Fruit fly (Drosophila melanogaster) whole organism, embryonic: ENCODE results near the gene Cnep1r2.

ENCODE experiments used
- B-H2 ChIP-seq: fragments of 200-800 bp; sonication (Bioruptor generic); optimal IDR thresholded peaks from 2 replicates; lab custom pipeline; 2018; ENCODE audit warnings: missing biosample characterization, mild to moderate bottlenecking, missing genetic modification characterization
- CG11398 ChIP-seq: fragments of 200-800 bp; sonication (Bioruptor generic); optimal IDR thresholded peaks from 2 replicates; lab custom pipeline; 2016; ENCODE audit warnings: missing biosample characterization, missing genetic modification characterization
- CG11560 ChIP-seq: fragments of 200-800 bp; sonication (Bioruptor generic); IDR thresholded peaks from 3 replicates; pipeline ENCODE4 v1.3.6; 2022; ENCODE audit warnings: missing biosample characterization, missing genetic modification characterization
- CG12659 ChIP-seq: fragments of 200-800 bp; sonication (Bioruptor generic); optimal IDR thresholded peaks from 3 replicates; lab custom pipeline; 2017; ENCODE audit warnings: mild to moderate bottlenecking, missing biosample characterization, missing genetic modification reagents, missing genetic modification characterization
- CG15514 ChIP-seq: fragments of 200-800 bp; sonication (Bioruptor generic); optimal IDR thresholded peaks from 3 replicates; lab custom pipeline; 2017; ENCODE audit warnings: missing biosample characterization, missing genetic modification characterization, mild to moderate bottlenecking, moderate library complexity, missing genetic modification reagents
- CG16813 ChIP-seq: fragments of 200-800 bp; sonication (Bioruptor generic); IDR thresholded peaks from 3 replicates; pipeline ENCODE4 v1.3.6; 2022; ENCODE audit warnings: missing biosample characterization, missing genetic modification characterization; ENCODE audit not compliant: partially characterized antibody
- CG16815 ChIP-seq: fragments of 200-800 bp; sonication (Bioruptor generic); optimal IDR thresholded peaks from 3 replicates; lab custom pipeline; 2017; ENCODE audit warnings: missing biosample characterization, mild to moderate bottlenecking, missing genetic modification characterization
- CG17385 ChIP-seq: fragments of 200-800 bp; sonication (Bioruptor generic); optimal IDR thresholded peaks from 3 replicates; lab custom pipeline; 2018; ENCODE audit warnings: missing biosample characterization, mild to moderate bottlenecking, missing genetic modification characterization
- CG17802 ChIP-seq: fragments of 200-800 bp; sonication (Bioruptor generic); optimal IDR thresholded peaks from 2 replicates; lab custom pipeline; 2018; ENCODE audit warnings: missing biosample characterization, mild to moderate bottlenecking, missing genetic modification characterization, moderate library complexity
- CG18764 ChIP-seq: fragments of 200-800 bp; sonication (Bioruptor generic); optimal IDR thresholded peaks from 3 replicates; lab custom pipeline; 2016; ENCODE audit warnings: missing biosample characterization, missing genetic modification characterization
- CG2889 ChIP-seq: fragments of 200-800 bp; sonication (Bioruptor generic); IDR thresholded peaks from 3 replicates; pipeline ENCODE4 v1.3.6; 2022; ENCODE audit warnings: missing biosample characterization, missing genetic modification characterization
- CG31224 ChIP-seq: fragments of 200-800 bp; sonication (Bioruptor generic); IDR thresholded peaks from 2 replicates; pipeline ENCODE4 v1.3.6; 2022; ENCODE audit warnings: missing biosample characterization, missing genetic modification characterization
- CG3281 ChIP-seq: fragments of 200-800 bp; sonication (Bioruptor generic); optimal IDR thresholded peaks from 3 replicates; lab custom pipeline; 2017; ENCODE audit warnings: missing biosample characterization, mild to moderate bottlenecking, missing genetic modification characterization
- CG4360 ChIP-seq: fragments of 200-800 bp; sonication (Bioruptor generic); IDR thresholded peaks from 2 replicates; pipeline ENCODE4 v1.3.6; 2022; ENCODE audit warnings: missing biosample characterization, missing genetic modification characterization
- CG4404 ChIP-seq: fragments of 200-800 bp; sonication (Bioruptor generic); IDR thresholded peaks from 2 replicates; pipeline ENCODE4 v1.3.6; 2022; ENCODE audit warnings: missing biosample characterization, missing genetic modification characterization
- CG6654 ChIP-seq: fragments of 200-800 bp; sonication (Bioruptor generic); optimal IDR thresholded peaks from 2 replicates; lab custom pipeline; 2017; ENCODE audit warnings: missing biosample characterization, mild to moderate bottlenecking, missing genetic modification characterization
- CG7987 ChIP-seq: fragments of 200-800 bp; sonication (Bioruptor generic); optimal IDR thresholded peaks from 2 replicates; lab custom pipeline; 2018; ENCODE audit warnings: missing biosample characterization, mild to moderate bottlenecking, missing genetic modification characterization, moderate library complexity
- CG9437 ChIP-seq: fragments of 200-800 bp; sonication (Bioruptor generic); optimal IDR thresholded peaks from 2 replicates; lab custom pipeline; 2018; ENCODE audit warnings: missing biosample characterization, mild to moderate bottlenecking, missing genetic modification characterization
- CG9932 ChIP-seq: fragments of 200-800 bp; sonication (Bioruptor generic); IDR thresholded peaks from 2 replicates; pipeline ENCODE4 v1.3.6; 2022; ENCODE audit warnings: missing biosample characterization, missing genetic modification characterization
- CHES-1-like ChIP-seq: fragments of 200-800 bp; sonication (Bioruptor generic); optimal IDR thresholded peaks from 2 replicates; lab custom pipeline; 2016; ENCODE audit warnings: missing biosample characterization, missing genetic modification characterization
- D ChIP-seq, 2 experiments: fragments of 200-800 bp in 1 of 2; fragments of >200 bp in 1 of 2; sonication (Bioruptor generic) in 1 of 2; optimal IDR thresholded peaks; 2 replicates in 1 of 2; 3 replicates in 1 of 2; lab custom pipeline; 2017; ENCODE audit warnings: mild to moderate bottlenecking in 1 of 2, missing biosample characterization in 1 of 2, missing genetic modification characterization in 1 of 2, missing genetic modification reagents in 1 of 2
- Dfd ChIP-seq, 2 experiments: fragments of >200 bp; optimal IDR thresholded peaks; 2 replicates each; lab custom pipeline; 2017; ENCODE audit warnings: missing biosample characterization in 2 of 2, missing genetic modification characterization in 2 of 2
- Eip74EF ChIP-seq, 2 experiments: fragments of 200-800 bp in 1 of 2; fragments of >200 bp in 1 of 2; sonication (Bioruptor generic) in 1 of 2; optimal IDR thresholded peaks; 2 replicates each; lab custom pipeline; 2017 to 2019; ENCODE audit warnings: missing biosample characterization in 2 of 2, missing genetic modification characterization in 2 of 2, mild to moderate bottlenecking in 1 of 2, moderate library complexity in 1 of 2
- Gsc ChIP-seq: fragments of 200-800 bp; sonication (Bioruptor generic); IDR thresholded peaks from 2 replicates; pipeline ENCODE4 v1.3.6; 2022; ENCODE audit warnings: missing biosample characterization, missing genetic modification characterization
- Gug ChIP-seq: fragments of 200-800 bp; sonication (Bioruptor generic); IDR thresholded peaks from 4 replicates; pipeline ENCODE4 v1.3.6; 2022; ENCODE audit warnings: missing biosample characterization, missing genetic modification characterization
- HLH4C ChIP-seq: fragments of 200-800 bp; sonication (Bioruptor generic); IDR thresholded peaks from 3 replicates; pipeline ENCODE4 v1.3.6; 2022; ENCODE audit warnings: missing biosample characterization, missing genetic modification characterization; ENCODE audit not compliant: partially characterized antibody
- Hsf ChIP-seq: fragments of 200-800 bp; sonication (Bioruptor generic); optimal IDR thresholded peaks from 3 replicates; lab custom pipeline; 2016; ENCODE audit warnings: missing biosample characterization, missing genetic modification characterization
- NC2α ChIP-seq: fragments of 200-800 bp; sonication (Bioruptor generic); optimal IDR thresholded peaks from 2 replicates; lab custom pipeline; 2016; ENCODE audit warnings: missing biosample characterization, missing genetic modification characterization
- TFAM ChIP-seq: fragments of 200-800 bp; sonication (Bioruptor generic); optimal IDR thresholded peaks from 2 replicates; lab custom pipeline; 2017; ENCODE audit warnings: missing biosample characterization, missing genetic modification characterization, inconsistent platforms
- Trl ChIP-seq, 3 experiments: fragments of >200 bp in 2 of 3; fragments of 200-800 bp in 1 of 3; sonication (Bioruptor generic) in 1 of 3; optimal IDR thresholded peaks; 2 replicates in 1 of 3; 3 replicates in 2 of 3; lab custom pipeline; 2016 to 2017; ENCODE audit warnings: missing biosample characterization in 1 of 3, missing genetic modification characterization in 1 of 3
- bowl ChIP-seq: fragments of 200-800 bp; sonication (Bioruptor generic); IDR thresholded peaks from 2 replicates; pipeline ENCODE4 v1.3.6; 2022; ENCODE audit warnings: missing biosample characterization, missing genetic modification characterization
- chinmo ChIP-seq: fragments of 200-800 bp; sonication (Bioruptor generic); IDR thresholded peaks from 4 replicates; pipeline ENCODE4 v1.3.6; 2022; ENCODE audit warnings: missing biosample characterization, missing genetic modification characterization; ENCODE audit not compliant: partially characterized antibody
- crc ChIP-seq: fragments of 200-800 bp; sonication (Bioruptor generic); optimal IDR thresholded peaks from 2 replicates; lab custom pipeline; 2016; ENCODE audit warnings: missing biosample characterization, missing genetic modification characterization
- dpn ChIP-seq, 2 experiments: fragments of 200-800 bp; sonication (Bioruptor generic); optimal IDR thresholded peaks; 3 replicates each; lab custom pipeline; 2016; ENCODE audit warnings: missing biosample characterization in 2 of 2, missing genetic modification characterization in 2 of 2
- gce ChIP-seq: fragments of 200-800 bp; sonication (Bioruptor generic); IDR thresholded peaks from 3 replicates; pipeline ENCODE4 v1.3.6; 2022; ENCODE audit warnings: missing biosample characterization, missing genetic modification characterization
- gfzf ChIP-seq: fragments of 200-800 bp; sonication (Bioruptor generic); optimal IDR thresholded peaks from 2 replicates; lab custom pipeline; 2016; ENCODE audit warnings: missing biosample characterization, mild to moderate bottlenecking, missing genetic modification characterization, moderate library complexity
- h ChIP-seq: fragments of >200 bp; optimal IDR thresholded peaks from 2 replicates; lab custom pipeline; 2017
- hbn ChIP-seq: fragments of 200-800 bp; sonication (Bioruptor generic); IDR thresholded peaks from 2 replicates; pipeline ENCODE4 v1.3.6; 2022; ENCODE audit warnings: missing biosample characterization, missing genetic modification characterization; ENCODE audit not compliant: partially characterized antibody
- hkb ChIP-seq, 2 experiments: fragments of 200-800 bp in 1 of 2; fragments of >200 bp in 1 of 2; sonication (Bioruptor generic) in 1 of 2; IDR thresholded peaks in 1 of 2; optimal IDR thresholded peaks in 1 of 2; 2 replicates each; pipeline versions ENCODE4 v1.3.6 to Lab custom; 2017 to 2022; ENCODE audit warnings: missing biosample characterization in 1 of 2, missing genetic modification characterization in 1 of 2
- ken ChIP-seq: fragments of 200-800 bp; sonication (Bioruptor generic); IDR thresholded peaks from 3 replicates; pipeline ENCODE4 v1.3.6; 2022; ENCODE audit warnings: missing biosample characterization, missing genetic modification characterization
- klu ChIP-seq: fragments of 200-800 bp; sonication (Bioruptor generic); IDR thresholded peaks from 2 replicates; pipeline ENCODE4 v1.3.6; 2022; ENCODE audit warnings: missing biosample characterization, missing genetic modification characterization
- mirr ChIP-seq: fragments of 200-800 bp; sonication (Bioruptor generic); optimal IDR thresholded peaks from 3 replicates; lab custom pipeline; 2018; ENCODE audit warnings: missing biosample characterization, mild to moderate bottlenecking, missing genetic modification characterization
- sima ChIP-seq: fragments of 200-800 bp; sonication (Bioruptor generic); optimal IDR thresholded peaks from 2 replicates; lab custom pipeline; 2016; ENCODE audit warnings: missing biosample characterization, missing genetic modification characterization
- slp2 ChIP-seq: fragments of 200-800 bp; sonication (Bioruptor generic); optimal IDR thresholded peaks from 2 replicates; lab custom pipeline; 2016; ENCODE audit warnings: missing biosample characterization, missing genetic modification characterization
- tll ChIP-seq, 2 experiments: fragments of 200-800 bp in 1 of 2; fragments of >200 bp in 1 of 2; sonication (Bioruptor generic) in 1 of 2; optimal IDR thresholded peaks; 2 replicates each; lab custom pipeline; 2017 to 2019; ENCODE audit warnings: missing biosample characterization in 2 of 2, missing genetic modification characterization in 2 of 2, mild to moderate bottlenecking in 1 of 2, moderate library complexity in 1 of 2
- trem ChIP-seq: fragments of 200-800 bp; optimal IDR thresholded peaks from 3 replicates; lab custom pipeline; 2019; ENCODE audit warnings: missing biosample characterization, mild to moderate bottlenecking, missing genetic modification characterization, moderate library complexity
- twi ChIP-seq: fragments of 200-800 bp; optimal IDR thresholded peaks from 2 replicates; lab custom pipeline; 2019; ENCODE audit warnings: missing biosample characterization, mild to moderate bottlenecking, missing genetic modification characterization, moderate library complexity
- unpg ChIP-seq: fragments of 200-800 bp; sonication (Bioruptor generic); optimal IDR thresholded peaks from 3 replicates; lab custom pipeline; 2018; ENCODE audit warnings: missing biosample characterization, mild to moderate bottlenecking, missing genetic modification characterization, moderate library complexity
- yki ChIP-seq: fragments of >200 bp; optimal IDR thresholded peaks from 3 replicates; lab custom pipeline; 2018

Gene Cnep1r2

dm6 chr3L:10630885-10631359 lies 7.0 kb upstream of the Cnep1r2 start, which contains the start of the genes CG42535, CG34001 and hay (continued):
- TF ChIP-seq CG11560, result no peak
- no peak for TF ChIP-seq gce
- TF ChIP-seq HLH4C (GFP tag; lab: Robert Waterston, UW), result 0 out of 3 replicates have a peak, but pooled peaks have one; percentile 34
- TF ChIP-seq Hsf (GFP tag; lab: Kevin White, UChicago), result no peak
- peak; percentile 35 for TF ChIP-seq CG15514 (GFP tag; lab: Kevin White, UChicago)
- TF ChIP-seq Gsc, result no peak
- no peak for TF ChIP-seq gfzf
- TF ChIP-seq dpn (GFP tag; optimal IDR thresholded peaks at IDR 0.05; lab: Kevin White, UChicago), result no peak
- TF ChIP-seq hkb (optimal IDR thresholded peaks at IDR 0.05; lab: Kevin White, UChicago), result peak; percentile 32
- TF ChIP-seq hkb (GFP tag; IDR thresholded peaks at IDR 0.05; lab: Robert Waterston, UW), result no peak
- peak; percentile 98 for TF ChIP-seq CG6654
- TF ChIP-seq Dfd (GFP tag; optimal IDR thresholded peaks at IDR 0.05; lab: Kevin White, UChicago), result no peak
- TF ChIP-seq trem, result peak; percentile 48
- TF ChIP-seq CG4404 (GFP tag; lab: Robert Waterston, UW), result no peak
- no peak for TF ChIP-seq TFAM (GFP tag; lab: Kevin White, UChicago)
- no peak for TF ChIP-seq CG2889 (GFP tag; lab: Robert Waterston, UW)
- TF ChIP-seq twi, result peak; percentile 4
- no peak for TF ChIP-seq chinmo (GFP tag; lab: Robert Waterston, UW)
- TF ChIP-seq CG31224 (GFP tag; lab: Robert Waterston, UW), result no peak
- no peak for TF ChIP-seq bowl (GFP tag; lab: Robert Waterston, UW)
- TF ChIP-seq CG17802 (tag; lab: Kevin White, UChicago), result no peak
- TF ChIP-seq CG3281 (GFP tag; lab: Kevin White, UChicago), result no peak
- TF ChIP-seq Gug (GFP tag; lab: Robert Waterston, UW), result no peak
- TF ChIP-seq NC2α (GFP tag; lab: Kevin White, UChicago), result no peak
- TF ChIP-seq ken (GFP tag; lab: Robert Waterston, UW), result no peak
- no peak for TF ChIP-seq CG9437 (GFP tag; lab: Kevin White, UChicago)
- peak; percentile 57 for TF ChIP-seq CHES-1-like (GFP tag; lab: Kevin White, UChicago)
- TF ChIP-seq mirr (GFP tag; lab: Kevin White, UChicago), result no peak
- no peak for TF ChIP-seq h (lab: Kevin White, UChicago)
- TF ChIP-seq klu, result no peak
- TF ChIP-seq crc (GFP tag; lab: Kevin White, UChicago), result no peak
- peak in 1 of 2 experiments; percentile 6 for TF ChIP-seq Trl (optimal IDR thresholded peaks at IDR 0.05; lab: Kevin White, UChicago)
- no peak for TF ChIP-seq Trl (GFP tag; optimal IDR thresholded peaks at IDR 0.05; lab: Kevin White, UChicago)
- no peak for TF ChIP-seq unpg (GFP tag; lab: Kevin White, UChicago)
- no peak for TF ChIP-seq CG4360 (GFP tag; lab: Robert Waterston, UW)
- TF ChIP-seq CG11398 (GFP tag; lab: Kevin White, UChicago), result no peak
- TF ChIP-seq CG12659, result peak; percentile 54
- TF ChIP-seq slp2 (GFP tag; lab: Kevin White, UChicago), result no peak
- no peak for TF ChIP-seq CG7987 (GFP tag; lab: Kevin White, UChicago)
- TF ChIP-seq sima (GFP tag; lab: Kevin White, UChicago), result no peak
- no peak for TF ChIP-seq CG18764 (GFP tag; lab: Kevin White, UChicago)
- peak; percentile 29 for TF ChIP-seq D (optimal IDR thresholded peaks at IDR 0.05; lab: Kevin White, UChicago)
- TF ChIP-seq D (GFP tag; optimal IDR thresholded peaks at IDR 0.05; lab: Kevin White, UChicago), result no peak
- peak; percentile 54; the same call in 2 of the 3 replicates for TF ChIP-seq CG16813 (GFP tag; lab: Robert Waterston, UW)
- no peak for TF ChIP-seq Eip74EF (GFP tag; optimal IDR thresholded peaks at IDR 0.05; lab: Kevin White, UChicago)
- peak; percentile 7 for TF ChIP-seq B-H2 (GFP tag; lab: Kevin White, UChicago)
- no peak for TF ChIP-seq CG16815 (GFP tag; lab: Kevin White, UChicago)
- peak in 1 of 2 experiments; percentile 6 for TF ChIP-seq tll (GFP tag; optimal IDR thresholded peaks at IDR 0.05; lab: Kevin White, UChicago)
- no peak for TF ChIP-seq yki
- no peak for TF ChIP-seq CG17385 (GFP tag; lab: Kevin White, UChicago)
- TF ChIP-seq CG9932, result no peak
- TF ChIP-seq hbn (GFP tag; lab: Robert Waterston, UW), result 0 out of 2 replicates have a peak, but pooled peaks have one; percentile 12
